Worm (Caenorhabditis elegans) whole organism, young adult: ENCODE measurements around the gene ndc-80.

Experiments
- B0019.2 ChIP-seq: fragments of 200-800 bp; sonication (Bioruptor generic); conservative IDR thresholded peaks from 2 replicates; pipeline ENCODE4 v1.3.6; 2022; ENCODE audit warnings: missing genetic modification reagents, missing genetic modification characterization, missing compliant biosample characterization
- ama-1 ChIP-seq, 3 experiments: fragments of 150-350 bp in 1 of 3; sonication (generic microtip) in 2 of 3; optimal IDR thresholded peaks; 2 replicates each; lab custom pipeline; 2014 to 2018; ENCODE audit warnings: missing biosample characterization in 2 of 3, missing genetic modification characterization in 2 of 3, missing genetic modification reagents in 2 of 3
- ceh-58 ChIP-seq: fragments of 200-800 bp; sonication (Bioruptor generic); IDR thresholded peaks from 2 replicates; pipeline ENCODE4 v1.3.6; 2022; ENCODE audit warnings: missing genetic modification characterization, missing compliant biosample characterization
- efl-1 ChIP-seq: fragments of 150-350 bp; optimal IDR thresholded peaks from 2 replicates; lab custom pipeline; 2014; ENCODE audit warnings: missing biosample characterization, missing genetic modification reagents, missing genetic modification characterization
- lin-35 ChIP-seq, 3 experiments: fragments of 150-350 bp in 2 of 3; sonication (generic microtip) in 1 of 3; optimal IDR thresholded peaks; 2 replicates each; lab custom pipeline; 2014 to 2018; ENCODE audit warnings: missing biosample characterization in 3 of 3, missing genetic modification characterization in 3 of 3, missing genetic modification reagents in 3 of 3
- lin-40 ChIP-seq: sonication (generic microtip); optimal IDR thresholded peaks from 2 replicates; lab custom pipeline; 2016; ENCODE audit warnings: missing genetic modification characterization, mild to moderate bottlenecking, missing compliant biosample characterization, missing genotype, missing genetic modification reagents
- madf-6 ChIP-seq: fragments of 200-800 bp; sonication (Bioruptor generic); IDR thresholded peaks from 2 replicates; pipeline ENCODE4 v1.3.6; 2022; ENCODE audit warnings: missing genetic modification reagents, missing genetic modification characterization, missing compliant biosample characterization
- nhr-80 ChIP-seq: sonication (generic microtip); optimal IDR thresholded peaks from 2 replicates; lab custom pipeline; 2016; ENCODE audit warnings: missing genetic modification characterization, missing compliant biosample characterization

ce11 chrIV:10115142-10115541 is 29.2 kb downstream of the ndc-80 start, which contains the start of gene C04G2.10:
- TF ChIP-seq ceh-58 (GFP tag; lab: Robert Waterston, UW): no peak
- TF ChIP-seq efl-1: no peak
- no peak for TF ChIP-seq ama-1 (optimal IDR thresholded peaks at IDR 0.05; lab: Kevin White, UChicago)
- no peak for TF ChIP-seq ama-1 (GFP tag; optimal IDR thresholded peaks at IDR 0.05; lab: Kevin White, UChicago)
- TF ChIP-seq lin-35 (GFP tag; optimal IDR thresholded peaks at IDR 0.05; lab: Kevin White, UChicago): no peak
- TF ChIP-seq nhr-80 (tag; lab: Kevin White, UChicago): no peak
- no peak for TF ChIP-seq lin-40 (tag; lab: Kevin White, UChicago)
- no peak for TF ChIP-seq B0019.2 (GFP tag; lab: Robert Waterston, UW)
- no peak for TF ChIP-seq madf-6
